Worm (Caenorhabditis elegans) whole organism, L2 larva: ENCODE data around the gene F59F5.4.
A peak's percentile ranks its signal among the peaks of the same experiment; 100 is the strongest.

Experiments
- C34F6.9 ChIP-seq: fragments of 150-350 bp; optimal IDR thresholded peaks from 2 replicates; lab custom pipeline; 2014; ENCODE audit warnings: missing biosample characterization, missing genetic modification characterization
- F13H6.1 ChIP-seq: sonication (generic microtip); optimal IDR thresholded peaks from 2 replicates; lab custom pipeline; 2016; ENCODE audit warnings: missing genetic modification characterization, missing compliant biosample characterization
- R02D3.7 ChIP-seq: fragments of 150-350 bp; optimal IDR thresholded peaks from 2 replicates; lab custom pipeline; 2014; ENCODE audit warnings: missing biosample characterization, missing genetic modification characterization
- Y55F3AM.14 ChIP-seq: fragments of 200-800 bp; sonication (Bioruptor generic); optimal IDR thresholded peaks from 2 replicates; lab custom pipeline; 2018; ENCODE audit warnings: mild to moderate bottlenecking, missing genetic modification characterization, missing compliant biosample characterization
- ZK546.5 ChIP-seq: sonication (generic microtip); optimal IDR thresholded peaks from 2 replicates; lab custom pipeline; 2017; ENCODE audit warnings: missing biosample characterization, missing genetic modification characterization
- blmp-1 ChIP-seq: sonication (generic microtip); optimal IDR thresholded peaks from 2 replicates; lab custom pipeline; 2017; ENCODE audit warnings: missing genetic modification characterization, mild to moderate bottlenecking, missing compliant biosample characterization, antibody characterized with exemption, moderate library complexity; ENCODE audit not compliant: insufficient read depth
- ceh-16 ChIP-seq: fragments of 150-350 bp; optimal IDR thresholded peaks from 2 replicates; lab custom pipeline; 2014; ENCODE audit warnings: missing biosample characterization, missing genetic modification characterization
- ceh-82 ChIP-seq: fragments of 150-350 bp; optimal IDR thresholded peaks from 2 replicates; lab custom pipeline; 2014; ENCODE audit warnings: missing biosample characterization, missing genetic modification characterization
- crh-2 ChIP-seq: sonication (generic microtip); optimal IDR thresholded peaks from 2 replicates; lab custom pipeline; 2017; ENCODE audit warnings: missing biosample characterization, missing genetic modification characterization
- dmd-4 ChIP-seq: sonication (generic microtip); optimal IDR thresholded peaks from 2 replicates; lab custom pipeline; 2017; ENCODE audit warnings: missing biosample characterization, missing genetic modification characterization
- egl-27 ChIP-seq: sonication (generic microtip); optimal IDR thresholded peaks from 3 replicates; lab custom pipeline; 2017; ENCODE audit warnings: missing biosample characterization, missing genetic modification reagents, missing genetic modification characterization
- elt-1 ChIP-seq: fragments of 150-350 bp; optimal IDR thresholded peaks from 2 replicates; lab custom pipeline; 2014; ENCODE audit warnings: missing biosample characterization, missing genetic modification characterization
- fos-1 ChIP-seq: fragments of 150-350 bp; optimal IDR thresholded peaks from 2 replicates; lab custom pipeline; 2014; ENCODE audit warnings: missing biosample characterization, missing genetic modification characterization
- gmeb-1 ChIP-seq: fragments of 150-350 bp; optimal IDR thresholded peaks from 2 replicates; lab custom pipeline; 2014; ENCODE audit warnings: missing biosample characterization, missing genetic modification characterization
- lin-11 ChIP-seq: fragments of 150-350 bp; sonication (generic microtip); optimal IDR thresholded peaks from 2 replicates; lab custom pipeline; 2014; ENCODE audit warnings: missing biosample characterization, missing genetic modification characterization, inconsistent platforms, mixed read lengths
- lin-13 ChIP-seq: fragments of 150-350 bp; optimal IDR thresholded peaks from 2 replicates; lab custom pipeline; 2014; ENCODE audit warnings: missing biosample characterization, missing genetic modification reagents, missing genetic modification characterization
- lin-39 ChIP-seq: fragments of 150-350 bp; optimal IDR thresholded peaks from 2 replicates; lab custom pipeline; 2014; ENCODE audit warnings: missing biosample characterization, missing genetic modification reagents, missing genetic modification characterization
- lsy-2 ChIP-seq, 2 experiments: fragments of 150-350 bp in 1 of 2; sonication (generic microtip) in 1 of 2; optimal IDR thresholded peaks; 2 replicates each; lab custom pipeline; 2014 to 2017; ENCODE audit warnings: missing biosample characterization in 2 of 2, missing genetic modification characterization in 2 of 2
- mab-5 ChIP-seq: fragments of 150-350 bp; optimal IDR thresholded peaks from 2 replicates; lab custom pipeline; 2014; ENCODE audit warnings: missing biosample characterization, missing genetic modification characterization
- mbf-1 ChIP-seq: sonication (generic microtip); optimal IDR thresholded peaks from 2 replicates; lab custom pipeline; 2017; ENCODE audit warnings: missing biosample characterization, missing genetic modification characterization
- mdl-1 ChIP-seq, 2 experiments: fragments of 150-350 bp in 1 of 2; sonication (generic microtip) in 1 of 2; optimal IDR thresholded peaks; 2 replicates each; lab custom pipeline; 2017; ENCODE audit warnings: missing biosample characterization in 2 of 2, missing genetic modification characterization in 2 of 2
- nhr-10 ChIP-seq: sonication (generic microtip); optimal IDR thresholded peaks from 2 replicates; lab custom pipeline; 2017; ENCODE audit warnings: missing biosample characterization, missing genetic modification characterization
- nhr-11 ChIP-seq: fragments of 150-350 bp; optimal IDR thresholded peaks from 2 replicates; lab custom pipeline; 2014; ENCODE audit warnings: missing biosample characterization, missing genetic modification characterization
- nhr-129 ChIP-seq: fragments of 150-350 bp; optimal IDR thresholded peaks from 2 replicates; lab custom pipeline; 2014; ENCODE audit warnings: missing biosample characterization, missing genetic modification characterization
- nhr-21 ChIP-seq: fragments of 150-350 bp; optimal IDR thresholded peaks from 2 replicates; lab custom pipeline; 2014; ENCODE audit warnings: missing biosample characterization, missing genetic modification characterization
- nhr-23 ChIP-seq: fragments of 150-350 bp; optimal IDR thresholded peaks from 2 replicates; lab custom pipeline; 2014; ENCODE audit warnings: missing biosample characterization, missing genetic modification reagents, missing genetic modification characterization
- nhr-237 ChIP-seq: fragments of 150-350 bp; optimal IDR thresholded peaks from 2 replicates; lab custom pipeline; 2014; ENCODE audit warnings: missing biosample characterization, missing genetic modification characterization
- nhr-25 ChIP-seq: fragments of 150-350 bp; sonication (generic microtip); optimal IDR thresholded peaks from 3 replicates; lab custom pipeline; 2014; ENCODE audit warnings: missing biosample characterization, missing genetic modification characterization
- nhr-6 ChIP-seq: fragments of 150-350 bp; optimal IDR thresholded peaks from 2 replicates; lab custom pipeline; 2014; ENCODE audit warnings: missing biosample characterization, missing genetic modification characterization
- nhr-77 ChIP-seq: fragments of 150-350 bp; optimal IDR thresholded peaks from 2 replicates; lab custom pipeline; 2014; ENCODE audit warnings: missing biosample characterization, missing genetic modification characterization
- peb-1 ChIP-seq: fragments of 150-350 bp; optimal IDR thresholded peaks from 2 replicates; lab custom pipeline; 2014; ENCODE audit warnings: missing biosample characterization, missing genetic modification characterization
- sem-4 ChIP-seq: fragments of 150-350 bp; optimal IDR thresholded peaks from 2 replicates; lab custom pipeline; 2014; ENCODE audit warnings: missing biosample characterization, missing genetic modification reagents, missing genetic modification characterization
- skn-1 ChIP-seq: sonication (generic microtip); optimal IDR thresholded peaks from 2 replicates; lab custom pipeline; 2017; ENCODE audit warnings: missing biosample characterization, missing genetic modification characterization
- sma-3 ChIP-seq: sonication (generic microtip); optimal IDR thresholded peaks from 2 replicates; lab custom pipeline; 2016; ENCODE audit warnings: missing genetic modification reagents, missing genetic modification characterization, missing compliant biosample characterization
- sma-9 ChIP-seq, 2 experiments: fragments of 150-350 bp in 1 of 2; sonication (generic microtip) in 1 of 2; optimal IDR thresholded peaks; 2 replicates each; lab custom pipeline; 2014 to 2016; ENCODE audit warnings: missing genetic modification characterization in 2 of 2, mild to moderate bottlenecking in 1 of 2, missing biosample characterization in 1 of 2, missing compliant biosample characterization in 1 of 2, missing genetic modification reagents in 1 of 2, moderate library complexity in 1 of 2
- snpc-4 ChIP-seq: fragments of 150-350 bp; optimal IDR thresholded peaks from 2 replicates; lab custom pipeline; 2014; ENCODE audit warnings: missing biosample characterization, missing genetic modification characterization
- unc-39 ChIP-seq: fragments of 150-350 bp; optimal IDR thresholded peaks from 2 replicates; lab custom pipeline; 2014; ENCODE audit warnings: missing biosample characterization, missing genetic modification characterization
- unc-55 ChIP-seq: fragments of 150-350 bp; sonication (generic microtip); optimal IDR thresholded peaks from 3 replicates; lab custom pipeline; 2014; ENCODE audit warnings: missing biosample characterization, missing genetic modification reagents, missing genetic modification characterization
- unc-62 ChIP-seq: fragments of 150-350 bp; optimal IDR thresholded peaks from 2 replicates; lab custom pipeline; 2014; ENCODE audit warnings: missing biosample characterization, missing genetic modification reagents, missing genetic modification characterization
- ztf-1 ChIP-seq: fragments of 200-800 bp; sonication (Bioruptor generic); conservative IDR thresholded peaks from 2 replicates; pipeline ENCODE4 v1.3.6; 2022; ENCODE audit warnings: missing genetic modification characterization, missing compliant biosample characterization
- ztf-11 ChIP-seq: sonication (generic microtip); optimal IDR thresholded peaks from 2 replicates; lab custom pipeline; 2017; ENCODE audit warnings: missing biosample characterization, missing genetic modification characterization
- ztf-4 ChIP-seq: fragments of 150-350 bp; optimal IDR thresholded peaks from 2 replicates; lab custom pipeline; 2014; ENCODE audit warnings: missing biosample characterization, missing genetic modification characterization

F59F5.4 gene

ce11 chrX:10524483-10524948 is 18.3 kb upstream of the F59F5.4 start, which contains the start of the genes mboa-7 and git-1:
Gene mboa-7 (minus strand): TSS chrX:10524565.
Gene git-1 (plus strand): TSS chrX:10524898.
- no peak for TF ChIP-seq lin-39
- TF ChIP-seq crh-2 (tag; lab: Kevin White, UChicago): peak; percentile 59
- no peak for TF ChIP-seq ZK546.5
- no peak for TF ChIP-seq nhr-23 (tag; lab: Kevin White, UChicago)
- no peak for TF ChIP-seq ztf-4 (tag; lab: Kevin White, UChicago)
- no peak for TF ChIP-seq nhr-77
- peak in 1 of 2 experiments; percentile 15 for TF ChIP-seq mdl-1 (tag; optimal IDR thresholded peaks at IDR 0.05; lab: Kevin White, UChicago)
- peak; percentile 47 for TF ChIP-seq lin-13 (GFP tag; lab: Kevin White, UChicago)
- TF ChIP-seq nhr-129: peak; percentile 68
- no peak for TF ChIP-seq ztf-1 (GFP tag; lab: Robert Waterston, UW)
- TF ChIP-seq gmeb-1 (tag; lab: Kevin White, UChicago): peak; percentile 57
- no peak for TF ChIP-seq blmp-1 (tag; lab: Kevin White, UChicago)
- TF ChIP-seq ceh-16: peak; percentile 29
- no peak for TF ChIP-seq nhr-11 (tag; lab: Kevin White, UChicago)
- TF ChIP-seq ceh-82 (tag; lab: Kevin White, UChicago): no peak
- TF ChIP-seq R02D3.7 (tag; lab: Kevin White, UChicago): no peak
- TF ChIP-seq C34F6.9 (tag; lab: Kevin White, UChicago): peak; percentile 42
- TF ChIP-seq dmd-4 (tag; lab: Kevin White, UChicago): no peak
- peak; percentile 68 for TF ChIP-seq unc-55
- TF ChIP-seq sma-3: peak; percentile 73
- peak; percentile 56 for TF ChIP-seq F13H6.1 (tag; lab: Kevin White, UChicago)
- peak; percentile 40 for TF ChIP-seq lin-11
- peak; percentile 6 for TF ChIP-seq egl-27 (tag; lab: Kevin White, UChicago)
- TF ChIP-seq nhr-6 (tag; lab: Kevin White, UChicago): no peak
- TF ChIP-seq snpc-4 (tag; lab: Kevin White, UChicago): no peak
- TF ChIP-seq mab-5: peak; percentile 26
- TF ChIP-seq sem-4 (tag; lab: Kevin White, UChicago): peak; percentile 43
- no peak for TF ChIP-seq skn-1
- no peak for TF ChIP-seq unc-39 (tag; lab: Kevin White, UChicago)
- TF ChIP-seq sma-9 (GFP tag; optimal IDR thresholded peaks at IDR 0.05; lab: Kevin White, UChicago): peak; percentile 77
- no peak for TF ChIP-seq sma-9 (tag; optimal IDR thresholded peaks at IDR 0.05; lab: Kevin White, UChicago)
- no peak for TF ChIP-seq nhr-237 (tag; lab: Kevin White, UChicago)
- TF ChIP-seq nhr-21 (tag; lab: Kevin White, UChicago): peak; percentile 40
- TF ChIP-seq elt-1: no peak
- no peak for TF ChIP-seq ztf-11
- TF ChIP-seq Y55F3AM.14 (GFP tag; lab: Kevin White, UChicago): no peak
- no peak for TF ChIP-seq nhr-25 (tag; lab: Kevin White, UChicago)
- peak in 1 of 2 experiments; percentile 66 for TF ChIP-seq lsy-2 (tag; optimal IDR thresholded peaks at IDR 0.05; lab: Kevin White, UChicago)
- TF ChIP-seq unc-62: no peak
- TF ChIP-seq peb-1 (tag; lab: Kevin White, UChicago): no peak
- TF ChIP-seq fos-1: peak; percentile 53
- no peak for TF ChIP-seq nhr-10 (tag; lab: Kevin White, UChicago)

- TF ChIP-seq mbf-1 (tag; lab: Kevin White, UChicago): no peak
- peak; percentile 13 for TF ChIP-seq fos-1
- peak; percentile 42 for TF ChIP-seq sma-9 (GFP tag; optimal IDR thresholded peaks at IDR 0.05; lab: Kevin White, UChicago)
- TF ChIP-seq sma-9 (tag; optimal IDR thresholded peaks at IDR 0.05; lab: Kevin White, UChicago): no peak
- TF ChIP-seq, all 48 proteins: peak for 2
These were observed 15.4 kb upstream of the F59F5.4 start for ce11 chrX:10527414-10527813.

- TF ChIP-seq ceh-82 (tag; lab: Kevin White, UChicago) (no peak), fos-1 (peak; percentile 38)
- TF ChIP-seq, all 48 proteins: peak for 1
These were observed 13.8 kb upstream of the F59F5.4 start, which contains the start of the genes F14F3.5 and slcf-1 for ce11 chrX:10528993-10529392. Gene F14F3.5 (minus strand): TSS chrX:10529226. Gene slcf-1 (plus strand): TSS chrX:10529294.
